Worm (Caenorhabditis elegans) whole organism, L1 larva: ENCODE data around the gene acr-10.

Experiments used
- C16A3.4 ChIP-seq: fragments of 150-350 bp; optimal IDR thresholded peaks from 2 replicates; lab custom pipeline; 2014; ENCODE audit warnings: missing biosample characterization, missing genetic modification characterization
- C34B4.2 ChIP-seq: sonication (generic microtip); optimal IDR thresholded peaks from 2 replicates; lab custom pipeline; 2017; ENCODE audit warnings: mild to moderate bottlenecking, missing genetic modification characterization, missing compliant biosample characterization
- F16B12.6 ChIP-seq: fragments of 150-350 bp; optimal IDR thresholded peaks from 2 replicates; lab custom pipeline; 2014; ENCODE audit warnings: missing biosample characterization, missing genetic modification characterization
- Y116A8C.19 ChIP-seq: sonication (generic microtip); optimal IDR thresholded peaks from 2 replicates; lab custom pipeline; 2016; ENCODE audit warnings: missing compliant biosample characterization, missing genetic modification characterization, borderline replicate concordance
- aha-1 ChIP-seq: fragments of 150-350 bp; optimal IDR thresholded peaks from 2 replicates; lab custom pipeline; 2014; ENCODE audit warnings: missing biosample characterization, missing genetic modification characterization
- alr-1 ChIP-seq: fragments of 200-800 bp; sonication (Bioruptor generic); optimal IDR thresholded peaks from 2 replicates; lab custom pipeline; 2018; ENCODE audit warnings: borderline replicate concordance, mild to moderate bottlenecking, missing genetic modification characterization, missing compliant biosample characterization
- aly-2 ChIP-seq: fragments of 150-350 bp; optimal IDR thresholded peaks from 2 replicates; lab custom pipeline; 2014; ENCODE audit warnings: missing biosample characterization, missing genetic modification characterization
- ceh-8 ChIP-seq: fragments of 200-800 bp; sonication (Bioruptor generic); optimal IDR thresholded peaks from 2 replicates; lab custom pipeline; 2018; ENCODE audit warnings: mild to moderate bottlenecking, missing genetic modification characterization, moderate library complexity, missing compliant biosample characterization
- ceh-88 ChIP-seq: fragments of 200-800 bp; sonication (Bioruptor generic); IDR thresholded peaks from 2 replicates; pipeline ENCODE4 v1.3.6; 2022; ENCODE audit warnings: missing genetic modification characterization, missing compliant biosample characterization
- dsc-1 ChIP-seq: sonication (generic microtip); optimal IDR thresholded peaks from 2 replicates; lab custom pipeline; 2016; ENCODE audit warnings: mild to moderate bottlenecking, missing genetic modification characterization, missing compliant biosample characterization
- efl-3 ChIP-seq: fragments of 200-800 bp; sonication (Bioruptor generic); optimal IDR thresholded peaks from 2 replicates; lab custom pipeline; 2018; ENCODE audit warnings: mild to moderate bottlenecking, missing genetic modification characterization, missing compliant biosample characterization
- egl-13 ChIP-seq: sonication (generic microtip); optimal IDR thresholded peaks from 2 replicates; lab custom pipeline; 2016; ENCODE audit warnings: missing genotype, missing genetic modification reagents, missing genetic modification characterization, missing compliant biosample characterization
- elt-2 ChIP-seq: sonication (generic microtip); optimal IDR thresholded peaks from 2 replicates; lab custom pipeline; 2016; ENCODE audit warnings: missing genetic modification characterization, mild to moderate bottlenecking, inconsistent platforms, missing compliant biosample characterization, missing genetic modification reagents
- ets-5 ChIP-seq: fragments of 200-800 bp; sonication (Bioruptor generic); IDR thresholded peaks from 2 replicates; pipeline ENCODE4 v1.3.6; 2022; ENCODE audit warnings: missing genetic modification characterization, missing compliant biosample characterization
- fos-1 ChIP-seq: fragments of 150-350 bp; optimal IDR thresholded peaks from 2 replicates; lab custom pipeline; 2014; ENCODE audit warnings: missing biosample characterization, missing genetic modification characterization
- grh-1 ChIP-seq: fragments of 200-800 bp; sonication (Bioruptor generic); IDR thresholded peaks from 2 replicates; pipeline ENCODE4 v1.3.6; 2022; ENCODE audit warnings: missing genetic modification reagents, missing genetic modification characterization, missing compliant biosample characterization
- hlh-17 ChIP-seq: fragments of 200-800 bp; sonication (Bioruptor generic); optimal IDR thresholded peaks from 2 replicates; lab custom pipeline; 2018; ENCODE audit warnings: missing genetic modification characterization, mild to moderate bottlenecking, missing compliant biosample characterization, moderate library complexity, borderline replicate concordance
- hlh-4 ChIP-seq: sonication (generic microtip); optimal IDR thresholded peaks from 2 replicates; lab custom pipeline; 2016; ENCODE audit warnings: mild to moderate bottlenecking, missing genetic modification characterization, missing compliant biosample characterization
- hpl-2 ChIP-seq: fragments of 150-350 bp; optimal IDR thresholded peaks from 2 replicates; lab custom pipeline; 2014; ENCODE audit warnings: missing biosample characterization, missing genetic modification reagents, missing genetic modification characterization
- irx-1 ChIP-seq: sonication (generic microtip); optimal IDR thresholded peaks from 2 replicates; lab custom pipeline; 2016; ENCODE audit warnings: missing genetic modification characterization, missing compliant biosample characterization
- jun-1 ChIP-seq: fragments of 150-350 bp; optimal IDR thresholded peaks from 2 replicates; lab custom pipeline; 2014; ENCODE audit warnings: missing biosample characterization, missing genetic modification reagents, missing genetic modification characterization
- lin-13 ChIP-seq: fragments of 150-350 bp; optimal IDR thresholded peaks from 2 replicates; lab custom pipeline; 2014; ENCODE audit warnings: missing biosample characterization, missing genetic modification reagents, missing genetic modification characterization
- lin-14 ChIP-seq: fragments of 200-800 bp; sonication (Bioruptor generic); optimal IDR thresholded peaks from 2 replicates; lab custom pipeline; 2018; ENCODE audit warnings: mild to moderate bottlenecking, missing genetic modification characterization, moderate library complexity, missing compliant biosample characterization
- lin-35 ChIP-seq, 2 experiments: fragments of 150-350 bp; optimal IDR thresholded peaks; 2 replicates each; lab custom pipeline; 2014; ENCODE audit warnings: missing biosample characterization in 2 of 2, missing genetic modification characterization in 2 of 2, missing genetic modification reagents in 2 of 2
- lin-39 ChIP-seq: fragments of 150-350 bp; optimal IDR thresholded peaks from 2 replicates; lab custom pipeline; 2014; ENCODE audit warnings: missing biosample characterization, missing genetic modification reagents, missing genetic modification characterization
- lir-3 ChIP-seq: sonication (generic microtip); optimal IDR thresholded peaks from 2 replicates; lab custom pipeline; 2016; ENCODE audit warnings: mild to moderate bottlenecking, missing genetic modification characterization, moderate library complexity, missing compliant biosample characterization; ENCODE audit not compliant: poor library complexity
- mab-9 ChIP-seq: fragments of 200-800 bp; sonication (Bioruptor generic); IDR thresholded peaks from 2 replicates; pipeline ENCODE4 v1.3.6; 2022; ENCODE audit warnings: missing genetic modification reagents, missing genetic modification characterization, missing compliant biosample characterization
- mep-1 ChIP-seq: fragments of 150-350 bp; optimal IDR thresholded peaks from 2 replicates; lab custom pipeline; 2014; ENCODE audit warnings: missing biosample characterization, missing genetic modification characterization
- nhr-19 ChIP-seq: fragments of 200-800 bp; sonication (Bioruptor generic); conservative IDR thresholded peaks from 2 replicates; pipeline ENCODE4 v1.3.6; 2022; ENCODE audit warnings: missing genetic modification characterization, missing compliant biosample characterization
- nhr-20 ChIP-seq: sonication (generic microtip); optimal IDR thresholded peaks from 2 replicates; lab custom pipeline; 2016; ENCODE audit warnings: mild to moderate bottlenecking, missing genetic modification characterization, missing compliant biosample characterization
- nhr-47 ChIP-seq: sonication (generic microtip); optimal IDR thresholded peaks from 2 replicates; lab custom pipeline; 2016; ENCODE audit warnings: mild to moderate bottlenecking, missing genetic modification characterization, moderate library complexity, missing compliant biosample characterization
- nhr-71 ChIP-seq: sonication (generic microtip); optimal IDR thresholded peaks from 2 replicates; lab custom pipeline; 2016; ENCODE audit warnings: mild to moderate bottlenecking, missing genetic modification characterization, moderate library complexity, missing compliant biosample characterization
- nhr-76 ChIP-seq: sonication (generic microtip); optimal IDR thresholded peaks from 2 replicates; lab custom pipeline; 2017; ENCODE audit warnings: missing biosample characterization, missing genetic modification characterization
- nhr-84 ChIP-seq: sonication (generic microtip); optimal IDR thresholded peaks from 2 replicates; lab custom pipeline; 2017; ENCODE audit warnings: missing biosample characterization, missing genetic modification characterization
- nhr-85 ChIP-seq: sonication (generic microtip); peaks from one replicate; lab custom pipeline; 2016; ENCODE audit warnings: missing genetic modification characterization, inconsistent platforms, missing compliant biosample characterization
- rnt-1 ChIP-seq: sonication (generic microtip); optimal IDR thresholded peaks from 2 replicates; lab custom pipeline; 2016; ENCODE audit warnings: mild to moderate bottlenecking, missing genetic modification characterization, moderate library complexity, missing compliant biosample characterization
- skn-1 ChIP-seq: fragments of 150-350 bp; optimal IDR thresholded peaks from 2 replicates; lab custom pipeline; 2014; ENCODE audit warnings: missing biosample characterization, missing genetic modification characterization
- sox-4 ChIP-seq: sonication (generic microtip); optimal IDR thresholded peaks from 2 replicates; lab custom pipeline; 2016; ENCODE audit warnings: missing genetic modification characterization, missing compliant biosample characterization
- swsn-7 ChIP-seq: sonication (generic microtip); optimal IDR thresholded peaks from 2 replicates; lab custom pipeline; 2016; ENCODE audit warnings: missing genetic modification characterization, missing compliant biosample characterization
- unc-130 ChIP-seq: fragments of 150-350 bp; optimal IDR thresholded peaks from 2 replicates; lab custom pipeline; 2017; ENCODE audit warnings: missing biosample characterization, missing genetic modification characterization, inconsistent platforms
- unc-30 ChIP-seq: sonication (generic microtip); optimal IDR thresholded peaks from 2 replicates; lab custom pipeline; 2017; ENCODE audit warnings: missing biosample characterization, missing genetic modification characterization
- unc-62 ChIP-seq: fragments of 150-350 bp; optimal IDR thresholded peaks from 2 replicates; lab custom pipeline; 2014; ENCODE audit warnings: missing biosample characterization, missing genetic modification reagents, missing genetic modification characterization
- unc-98 ChIP-seq: fragments of 200-800 bp; sonication (Bioruptor generic); IDR thresholded peaks from 2 replicates; pipeline ENCODE4 v1.3.6; 2022; ENCODE audit warnings: missing genetic modification characterization, missing compliant biosample characterization
- zag-1 ChIP-seq: fragments of 150-350 bp; optimal IDR thresholded peaks from 2 replicates; lab custom pipeline; 2014; ENCODE audit warnings: missing biosample characterization, missing genetic modification characterization
- ztf-4 ChIP-seq: fragments of 150-350 bp; optimal IDR thresholded peaks from 2 replicates; lab custom pipeline; 2014; ENCODE audit warnings: missing biosample characterization, missing genetic modification characterization

Gene acr-10

ce11 chrX:4003220-4003619, 18.8 kb upstream of the acr-10 start, which contains the start of gene R02E12.12:
R02E12.12 (plus strand) TSS chrX:4003520.
- TF ChIP-seq nhr-71 (tag; lab: Kevin White, UChicago): no peak
- TF ChIP-seq grh-1 (GFP tag; lab: Robert Waterston, UW): no peak
- TF ChIP-seq elt-2: no peak
- TF ChIP-seq jun-1 (tag; lab: Kevin White, UChicago): no peak
- TF ChIP-seq dsc-1 (tag; lab: Kevin White, UChicago): no peak
- no peak for TF ChIP-seq unc-62 (GFP tag; lab: Kevin White, UChicago)
- no peak for TF ChIP-seq unc-130 (tag; lab: Kevin White, UChicago)
- TF ChIP-seq Y116A8C.19 (tag; lab: Kevin White, UChicago): no peak
- TF ChIP-seq nhr-20 (tag; lab: Kevin White, UChicago): no peak
- TF ChIP-seq fos-1 (tag; lab: Kevin White, UChicago): no peak
- no peak for TF ChIP-seq irx-1 (tag; lab: Kevin White, UChicago)
- TF ChIP-seq skn-1: no peak

ce11 chrX:4005014-4005413, 17.1 kb upstream of the acr-10 start, which contains the start of gene R02E12.4:
R02E12.4 (plus strand) TSS chrX:4005314.
- TF ChIP-seq ceh-88 (GFP tag; lab: Robert Waterston, UW) (no peak), nhr-84 (tag; lab: Kevin White, UChicago) (no peak), lin-14 (peak; percentile 3), aha-1 (tag; lab: Kevin White, UChicago) (no peak), C16A3.4 (tag; lab: Kevin White, UChicago) (no peak), mep-1 (no peak), nhr-76 (tag; lab: Kevin White, UChicago) (no peak), ets-5 (no peak), alr-1 (tag; lab: Kevin White, UChicago) (no peak), rnt-1 (tag; lab: Kevin White, UChicago) (no peak), efl-3 (GFP tag; lab: Kevin White, UChicago) (no peak), nhr-20 (tag; lab: Kevin White, UChicago) (no peak), nhr-71 (tag; lab: Kevin White, UChicago) (peak; percentile 24), F16B12.6 (no peak), ztf-4 (tag; lab: Kevin White, UChicago) (no peak), lin-13 (GFP tag; lab: Kevin White, UChicago) (no peak), nhr-47 (tag; lab: Kevin White, UChicago) (peak; percentile 3), swsn-7 (tag; lab: Kevin White, UChicago) (no peak), elt-2 (no peak), zag-1 (tag; lab: Kevin White, UChicago) (no peak), lir-3 (tag; lab: Kevin White, UChicago) (peak; percentile 4), unc-98 (GFP tag; lab: Robert Waterston, UW) (no peak), lin-39 (tag; lab: Kevin White, UChicago) (no peak), unc-30 (tag; lab: Kevin White, UChicago) (no peak), mab-9 (GFP tag; lab: Robert Waterston, UW) (no peak), sox-4 (no peak), egl-13 (tag; lab: Kevin White, UChicago) (no peak), hlh-17 (GFP tag; lab: Kevin White, UChicago) (no peak)

DNA sequence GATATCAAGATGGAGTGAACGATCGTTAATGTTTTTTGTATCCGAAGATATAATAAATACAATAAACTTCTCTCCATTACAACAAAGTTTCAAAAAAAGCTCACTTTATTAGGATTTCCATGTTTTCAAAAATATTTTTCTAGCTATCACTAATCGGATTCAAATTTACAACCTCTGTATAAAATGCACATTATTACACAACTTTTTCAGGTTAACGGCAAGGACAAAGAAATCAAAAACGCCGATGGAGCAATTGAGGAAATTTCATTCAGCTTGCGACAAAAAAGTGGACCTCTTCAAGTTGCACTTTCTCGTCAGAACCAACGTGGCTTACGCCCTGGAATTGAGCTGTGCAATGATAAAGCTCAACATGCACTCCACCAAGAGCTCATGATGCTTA, 15.1 kb upstream of the acr-10 start:
- TF ChIP-seq ceh-88 (GFP tag; lab: Robert Waterston, UW): no peak
- no peak for TF ChIP-seq sox-4
- no peak for TF ChIP-seq ceh-8 (GFP tag; lab: Kevin White, UChicago)
- no peak for TF ChIP-seq irx-1 (tag; lab: Kevin White, UChicago)
- TF ChIP-seq grh-1 (GFP tag; lab: Robert Waterston, UW): no peak
- no peak for TF ChIP-seq unc-30 (tag; lab: Kevin White, UChicago)
- TF ChIP-seq nhr-85 (tag; lab: Kevin White, UChicago): no peak
- TF ChIP-seq dsc-1 (tag; lab: Kevin White, UChicago): no peak
- no peak for TF ChIP-seq C34B4.2 (tag; lab: Kevin White, UChicago)
- no peak for TF ChIP-seq lin-35 (GFP tag; optimal IDR thresholded peaks at IDR 0.05; lab: Kevin White, UChicago)
- no peak for TF ChIP-seq hpl-2 (GFP tag; lab: Kevin White, UChicago)
- no peak for TF ChIP-seq nhr-76 (tag; lab: Kevin White, UChicago)
- no peak for TF ChIP-seq elt-2
- no peak for TF ChIP-seq F16B12.6
- no peak for TF ChIP-seq aly-2 (tag; lab: Kevin White, UChicago)
- no peak for TF ChIP-seq nhr-71 (tag; lab: Kevin White, UChicago)
- no peak for TF ChIP-seq hlh-4 (tag; lab: Kevin White, UChicago)
- TF ChIP-seq nhr-19 (GFP tag; lab: Robert Waterston, UW): no peak
- TF ChIP-seq nhr-20 (tag; lab: Kevin White, UChicago): no peak
- TF ChIP-seq, all 84 proteins: peak for 0
